Fruit fly (Drosophila melanogaster) whole organism, embryonic: Measurements from ENCODE around the gene Pop2.
A peak's percentile ranks its signal among the peaks of the same experiment; 100 is the strongest.

Experiments
- BEAF-32 ChIP-seq: fragments of 200-800 bp; sonication (Bioruptor generic); optimal IDR thresholded peaks from 3 replicates; lab custom pipeline; 2017; ENCODE audit warnings: missing biosample characterization, missing genetic modification characterization, mild to moderate bottlenecking, moderate library complexity, missing genetic modification reagents
- CG10366 ChIP-seq: fragments of 200-800 bp; sonication (Bioruptor generic); IDR thresholded peaks from 2 replicates; pipeline ENCODE4 v1.3.6; 2022; ENCODE audit warnings: missing biosample characterization, missing genetic modification characterization
- CG2120 ChIP-seq: fragments of 200-800 bp; sonication (Bioruptor generic); optimal IDR thresholded peaks from 3 replicates; lab custom pipeline; 2016; ENCODE audit warnings: missing biosample characterization, missing genetic modification characterization
- CG31365 ChIP-seq: fragments of 200-800 bp; sonication (Bioruptor generic); optimal IDR thresholded peaks from 2 replicates; lab custom pipeline; 2018; ENCODE audit warnings: missing biosample characterization, mild to moderate bottlenecking, missing genetic modification characterization
- CG31388 ChIP-seq: fragments of 200-800 bp; sonication (Bioruptor generic); optimal IDR thresholded peaks from 2 replicates; lab custom pipeline; 2016; ENCODE audit warnings: missing biosample characterization, missing genetic modification characterization
- CG3407 ChIP-seq: fragments of 200-800 bp; sonication (Bioruptor generic); optimal IDR thresholded peaks from 2 replicates; lab custom pipeline; 2018; ENCODE audit warnings: missing biosample characterization, mild to moderate bottlenecking, missing genetic modification characterization
- CG34376 ChIP-seq: fragments of 200-800 bp; sonication (Bioruptor generic); optimal IDR thresholded peaks from 2 replicates; lab custom pipeline; 2018; ENCODE audit warnings: missing biosample characterization, mild to moderate bottlenecking, missing genetic modification characterization
- CG42726 ChIP-seq: fragments of 200-800 bp; sonication (Bioruptor generic); IDR thresholded peaks from 2 replicates; pipeline ENCODE4 v1.3.6; 2022; ENCODE audit warnings: missing biosample characterization, missing genetic modification characterization; ENCODE audit not compliant: partially characterized antibody
- CG4328 ChIP-seq: fragments of 200-800 bp; sonication (Bioruptor generic); optimal IDR thresholded peaks from 3 replicates; lab custom pipeline; 2017; ENCODE audit warnings: missing biosample characterization, missing genetic modification reagents, missing genetic modification characterization
- CG6272 ChIP-seq: fragments of 200-800 bp; sonication (Bioruptor generic); IDR thresholded peaks from 2 replicates; pipeline ENCODE4 v1.3.6; 2022; ENCODE audit warnings: missing biosample characterization, missing genetic modification characterization
- CG7271 ChIP-seq: fragments of 200-800 bp; sonication (Bioruptor generic); optimal IDR thresholded peaks from 2 replicates; lab custom pipeline; 2018; ENCODE audit warnings: missing biosample characterization, mild to moderate bottlenecking, missing genetic modification characterization, moderate library complexity
- CG7839 ChIP-seq: fragments of 200-800 bp; sonication (Bioruptor generic); optimal IDR thresholded peaks from 3 replicates; lab custom pipeline; 2018; ENCODE audit warnings: missing biosample characterization, mild to moderate bottlenecking, missing genetic modification characterization, moderate library complexity
- CG9609 ChIP-seq: fragments of 200-800 bp; sonication (Bioruptor generic); optimal IDR thresholded peaks from 3 replicates; lab custom pipeline; 2016; ENCODE audit warnings: missing biosample characterization, missing genetic modification characterization
- CoRest ChIP-seq: fragments of 200-800 bp; sonication (Bioruptor generic); optimal IDR thresholded peaks from 3 replicates; lab custom pipeline; 2018; ENCODE audit warnings: missing biosample characterization, mild to moderate bottlenecking, missing genetic modification characterization, moderate library complexity
- Dad ChIP-seq: fragments of 200-800 bp; sonication (Bioruptor generic); optimal IDR thresholded peaks from 3 replicates; lab custom pipeline; 2016; ENCODE audit warnings: missing biosample characterization, missing genetic modification characterization
- Fer2 ChIP-seq: fragments of 200-800 bp; sonication (Bioruptor generic); optimal IDR thresholded peaks from 2 replicates; lab custom pipeline; 2018; ENCODE audit warnings: missing biosample characterization, mild to moderate bottlenecking, missing genetic modification characterization, moderate library complexity
- Jarid2 ChIP-seq: fragments of 200-800 bp; sonication (Bioruptor generic); optimal IDR thresholded peaks from 3 replicates; lab custom pipeline; 2017; ENCODE audit warnings: mild to moderate bottlenecking, missing biosample characterization, missing genetic modification reagents, missing genetic modification characterization
- Lpt ChIP-seq: fragments of >200 bp; optimal IDR thresholded peaks from 2 replicates; lab custom pipeline; 2018; ENCODE audit warnings: missing biosample characterization, missing genetic modification characterization
- Mad ChIP-seq: fragments of 200-800 bp; sonication (Bioruptor generic); optimal IDR thresholded peaks from 2 replicates; lab custom pipeline; 2016; ENCODE audit warnings: missing biosample characterization, missing genetic modification characterization
- Mrtf ChIP-seq: fragments of 200-800 bp; sonication (Bioruptor generic); IDR thresholded peaks from 3 replicates; pipeline ENCODE4 v1.3.6; 2022; ENCODE audit warnings: missing biosample characterization, missing genetic modification characterization
- Rx ChIP-seq: fragments of 200-800 bp; sonication (Bioruptor generic); IDR thresholded peaks from 2 replicates; pipeline ENCODE4 v1.3.6; 2022; ENCODE audit warnings: missing biosample characterization, missing genetic modification characterization
- Sry-δ ChIP-seq: fragments of 200-800 bp; sonication (Bioruptor generic); optimal IDR thresholded peaks from 2 replicates; lab custom pipeline; 2016; ENCODE audit warnings: missing biosample characterization, missing genetic modification characterization
- Stat92E ChIP-seq, 3 experiments: fragments of >200 bp in 2 of 3; fragments of 200-800 bp in 1 of 3; sonication (Bioruptor generic) in 1 of 3; optimal IDR thresholded peaks; 2 replicates each; lab custom pipeline; 2017 to 2019; ENCODE audit warnings: missing biosample characterization in 3 of 3, missing genetic modification characterization in 3 of 3, mild to moderate bottlenecking in 1 of 3, moderate library complexity in 1 of 3
- ase ChIP-seq: fragments of 200-800 bp; sonication (Bioruptor generic); IDR thresholded peaks from 3 replicates; pipeline ENCODE4 v1.3.6; 2022; ENCODE audit warnings: missing biosample characterization, missing genetic modification characterization
- br ChIP-seq: fragments of >200 bp; optimal IDR thresholded peaks from 2 replicates; lab custom pipeline; 2017
- btn ChIP-seq: fragments of 200-800 bp; sonication (Bioruptor generic); optimal IDR thresholded peaks from 2 replicates; lab custom pipeline; 2016; ENCODE audit warnings: missing biosample characterization, missing genetic modification characterization
- cato ChIP-seq: fragments of 200-800 bp; sonication (Bioruptor generic); optimal IDR thresholded peaks from 2 replicates; lab custom pipeline; 2016; ENCODE audit warnings: missing biosample characterization, missing genetic modification characterization, borderline replicate concordance
- en ChIP-seq: fragments of 200-800 bp; sonication (Bioruptor generic); optimal IDR thresholded peaks from 2 replicates; lab custom pipeline; 2016; ENCODE audit warnings: missing biosample characterization, missing genetic modification characterization
- h ChIP-seq: fragments of >200 bp; optimal IDR thresholded peaks from 2 replicates; lab custom pipeline; 2017
- hbn ChIP-seq: fragments of 200-800 bp; sonication (Bioruptor generic); IDR thresholded peaks from 2 replicates; pipeline ENCODE4 v1.3.6; 2022; ENCODE audit warnings: missing biosample characterization, missing genetic modification characterization; ENCODE audit not compliant: partially characterized antibody
- lilli ChIP-seq: fragments of 200-800 bp; sonication (Bioruptor generic); optimal IDR thresholded peaks from 3 replicates; lab custom pipeline; 2016; ENCODE audit warnings: missing biosample characterization, missing genetic modification characterization
- lmd ChIP-seq: fragments of 200-800 bp; sonication (Bioruptor generic); IDR thresholded peaks from 2 replicates; pipeline ENCODE4 v1.3.6; 2022; ENCODE audit warnings: missing biosample characterization, missing genetic modification characterization
- maf-S ChIP-seq: fragments of 200-800 bp; sonication (Bioruptor generic); optimal IDR thresholded peaks from 2 replicates; lab custom pipeline; 2016; ENCODE audit warnings: missing biosample characterization, missing genetic modification characterization
- mld ChIP-seq: fragments of 200-800 bp; sonication (Bioruptor generic); IDR thresholded peaks from 3 replicates; pipeline ENCODE4 v1.3.6; 2022; ENCODE audit warnings: missing biosample characterization, missing genetic modification characterization; ENCODE audit not compliant: partially characterized antibody
- prd ChIP-seq, 3 experiments: fragments of >200 bp in 2 of 3; fragments of 200-800 bp in 1 of 3; sonication (Bioruptor generic) in 1 of 3; optimal IDR thresholded peaks in 2 of 3; IDR thresholded peaks in 1 of 3; 2 replicates in 2 of 3; 3 replicates in 1 of 3; pipeline versions ENCODE4 v1.3.6 to Lab custom; 2017 to 2022; ENCODE audit warnings: missing biosample characterization in 1 of 3, missing genetic modification characterization in 1 of 3
- ranshi ChIP-seq: fragments of 200-800 bp; sonication (Bioruptor generic); IDR thresholded peaks from 2 replicates; pipeline ENCODE4 v1.3.6; 2022; ENCODE audit warnings: missing biosample characterization, missing genetic modification characterization
- row ChIP-seq: fragments of 200-800 bp; sonication (Bioruptor generic); IDR thresholded peaks from 3 replicates; pipeline ENCODE4 v1.3.6; 2022; ENCODE audit warnings: missing biosample characterization, missing genetic modification characterization
- sc ChIP-seq, 3 experiments: fragments of >200 bp in 2 of 3; fragments of 200-800 bp in 1 of 3; sonication (Bioruptor generic) in 1 of 3; optimal IDR thresholded peaks; 2 replicates in 2 of 3; 3 replicates in 1 of 3; lab custom pipeline; 2017; ENCODE audit warnings: mild to moderate bottlenecking in 1 of 3, missing biosample characterization in 1 of 3, missing genetic modification characterization in 1 of 3, missing genetic modification reagents in 1 of 3
- sqz ChIP-seq: fragments of 200-800 bp; sonication (Bioruptor generic); optimal IDR thresholded peaks from 3 replicates; lab custom pipeline; 2018; ENCODE audit warnings: missing biosample characterization, mild to moderate bottlenecking, missing genetic modification characterization
- tup ChIP-seq: fragments of 200-800 bp; sonication (Bioruptor generic); optimal IDR thresholded peaks from 2 replicates; lab custom pipeline; 2016; ENCODE audit warnings: missing biosample characterization, mild to moderate bottlenecking, missing genetic modification characterization, moderate library complexity
- vfl ChIP-seq: fragments of 200-800 bp; sonication (Bioruptor generic); optimal IDR thresholded peaks from 2 replicates; lab custom pipeline; 2016; ENCODE audit warnings: missing biosample characterization, missing genetic modification characterization
- vnd ChIP-seq: fragments of 200-800 bp; sonication (Bioruptor generic); IDR thresholded peaks from 3 replicates; pipeline ENCODE4 v1.3.6; 2022; ENCODE audit warnings: missing biosample characterization, missing genetic modification characterization; ENCODE audit not compliant: partially characterized antibody

The Pop2 gene

dm6 chr3L:11992960-11993359 lies 9.8 kb downstream of the Pop2 start, which contains the start of gene viaf (continued):
- TF ChIP-seq CG42726 (GFP tag; lab: Robert Waterston, UW) (peak; percentile 91), Jarid2 (GFP tag; lab: Kevin White, UChicago) (peak; percentile 25), CG3407 (no peak), CG34376 (GFP tag; lab: Kevin White, UChicago) (no peak), Stat92E (GFP tag; optimal IDR thresholded peaks at IDR 0.05; lab: Kevin White, UChicago) (no peak), br (lab: Kevin White, UChicago) (no peak), btn (no peak), CG9609 (GFP tag; lab: Kevin White, UChicago) (no peak), CG2120 (peak; percentile 62), vfl (GFP tag; lab: Kevin White, UChicago) (no peak), lmd (GFP tag; lab: Robert Waterston, UW) (peak; percentile 45; the same call in 1 of the 2 replicates), Mad (GFP tag; lab: Kevin White, UChicago) (no peak), CG10366 (peak; percentile 55), maf-S (GFP tag; lab: Kevin White, UChicago) (no peak), CG6272 (GFP tag; lab: Robert Waterston, UW) (peak; percentile 34), hbn (GFP tag; lab: Robert Waterston, UW) (peak; percentile 85), CG7839 (tag; lab: Kevin White, UChicago) (no peak), CG4328 (GFP tag; lab: Kevin White, UChicago) (peak; percentile 19), ranshi (no peak), ase (GFP tag; lab: Robert Waterston, UW) (no peak; the same call in 2 of the 3 replicates), CG31388 (GFP tag; lab: Kevin White, UChicago) (no peak), en (no peak), row (GFP tag; lab: Robert Waterston, UW) (peak; percentile 86), mld (GFP tag; lab: Robert Waterston, UW) (peak; percentile 85; the same call in 1 of the 3 replicates), sqz (GFP tag; lab: Kevin White, UChicago) (no peak), tup (no peak), CG31365 (tag; lab: Kevin White, UChicago) (no peak), Dad (GFP tag; lab: Kevin White, UChicago) (no peak), Lpt (no peak), CG7271 (tag; lab: Kevin White, UChicago) (peak; percentile 14), CoRest (tag; lab: Kevin White, UChicago) (peak; percentile 60), lilli (peak; percentile 61), vnd (GFP tag; lab: Robert Waterston, UW) (peak; percentile 95), Mrtf (no peak), cato (GFP tag; lab: Kevin White, UChicago) (no peak), Rx (GFP tag; lab: Robert Waterston, UW) (no peak), sc (optimal IDR thresholded peaks at IDR 0.05; lab: Kevin White, UChicago) (no peak), sc (GFP tag; optimal IDR thresholded peaks at IDR 0.05; lab: Kevin White, UChicago) (no peak), h (lab: Kevin White, UChicago) (no peak), BEAF-32 (GFP tag; lab: Kevin White, UChicago) (peak; percentile 88), prd (optimal IDR thresholded peaks at IDR 0.05; lab: Kevin White, UChicago) (no peak), prd (GFP tag; IDR thresholded peaks at IDR 0.05; lab: Robert Waterston, UW) (peak; percentile 53), Sry-δ (GFP tag; lab: Kevin White, UChicago) (peak; percentile 83), Fer2 (tag; lab: Kevin White, UChicago) (peak; percentile 15)
- TF ChIP-seq, all 482 proteins: peak for 159
